Worm (Caenorhabditis elegans): ENCODE results near the gene E02C12.6.
A peak's percentile ranks its signal among the peaks of the same experiment; 100 is the strongest.

E02C12.6 gene

ce11 chrV:9322886-9323285 lies 48.0 kb downstream of the E02C12.6 start, which contains the start of gene tag-153:
tag-153 (plus strand) TSS chrV:9323085.
- TF ChIP-seq nhr-111 (GFP tag; optimal IDR thresholded peaks at IDR 0.05) (no peak), lin-29 (GFP tag; IDR thresholded peaks at IDR 0.05) (no peak)

ce11 chrV:9321185-9321584 lies 49.7 kb downstream of the E02C12.6 start, which contains the start of gene F44A2.7:
F44A2.7 (plus strand) TSS chrV:9321485.
- TF ChIP-seq dmd-6 (GFP tag; IDR thresholded peaks at IDR 0.05) (0 out of 2 replicates have a peak, but pooled peaks have one; percentile 21), lin-38 (GFP tag; IDR thresholded peaks at IDR 0.05) (no peak)
